Fruit fly (Drosophila melanogaster) whole organism, prepupa: ENCODE measurements around the gene RpS14a.
A peak's percentile ranks its signal among the peaks of the same experiment; 100 is the strongest.

ENCODE experiments used
- CG10669 ChIP-seq: fragments of 200-800 bp; sonication (Bioruptor generic); optimal IDR thresholded peaks from 3 replicates; lab custom pipeline; 2018; ENCODE audit warnings: missing biosample characterization, mild to moderate bottlenecking, missing genetic modification characterization, moderate library complexity
- CG11294 ChIP-seq: fragments of 200-800 bp; sonication (Bioruptor generic); IDR thresholded peaks from 2 replicates; pipeline ENCODE4 v1.3.6; 2022; ENCODE audit warnings: missing biosample characterization, missing genetic modification characterization
- CG11902 ChIP-seq: fragments of 200-800 bp; sonication (Bioruptor generic); optimal IDR thresholded peaks from 3 replicates; lab custom pipeline; 2016; ENCODE audit warnings: missing biosample characterization, missing genetic modification characterization
- CG15336 ChIP-seq: fragments of 200-800 bp; sonication (Bioruptor generic); IDR thresholded peaks from 2 replicates; pipeline ENCODE4 v1.3.6; 2022; ENCODE audit warnings: missing biosample characterization, missing genetic modification characterization
- CG1621 ChIP-seq: fragments of 200-800 bp; sonication (Bioruptor generic); optimal IDR thresholded peaks from 3 replicates; lab custom pipeline; 2018; ENCODE audit warnings: missing biosample characterization, mild to moderate bottlenecking, missing genetic modification characterization
- CG16779 ChIP-seq: fragments of 200-800 bp; sonication (Bioruptor generic); optimal IDR thresholded peaks from 3 replicates; lab custom pipeline; 2017; ENCODE audit warnings: missing biosample characterization, mild to moderate bottlenecking, missing genetic modification characterization
- CG3032 ChIP-seq: fragments of 200-800 bp; optimal IDR thresholded peaks from 2 replicates; lab custom pipeline; 2019; ENCODE audit warnings: missing biosample characterization, mild to moderate bottlenecking, missing genetic modification characterization, moderate library complexity
- CG31627 ChIP-seq: fragments of 200-800 bp; sonication (Bioruptor generic); optimal IDR thresholded peaks from 3 replicates; lab custom pipeline; 2016; ENCODE audit warnings: missing biosample characterization, missing genetic modification characterization
- CG32006 ChIP-seq: fragments of 200-800 bp; sonication (Bioruptor generic); optimal IDR thresholded peaks from 3 replicates; lab custom pipeline; 2017; ENCODE audit warnings: missing biosample characterization, mild to moderate bottlenecking, missing genetic modification characterization
- CG34406 ChIP-seq: fragments of 200-800 bp; sonication (Bioruptor generic); optimal IDR thresholded peaks from 3 replicates; lab custom pipeline; 2016; ENCODE audit warnings: missing biosample characterization, missing genetic modification characterization
- CG3919 ChIP-seq: fragments of 200-800 bp; sonication (Bioruptor generic); optimal IDR thresholded peaks from 3 replicates; lab custom pipeline; 2016; ENCODE audit warnings: missing biosample characterization, missing genetic modification characterization
- CG4318 ChIP-seq: fragments of 200-800 bp; sonication (Bioruptor generic); optimal IDR thresholded peaks from 3 replicates; lab custom pipeline; 2017; ENCODE audit warnings: missing biosample characterization, mild to moderate bottlenecking, missing genetic modification characterization
- CG6163 ChIP-seq: fragments of 200-800 bp; sonication (Bioruptor generic); IDR thresholded peaks from 3 replicates; pipeline ENCODE4 v1.3.6; 2022; ENCODE audit warnings: missing biosample characterization, missing genetic modification characterization
- CG6792 ChIP-seq: fragments of 200-800 bp; sonication (Bioruptor generic); optimal IDR thresholded peaks from 3 replicates; lab custom pipeline; 2016; ENCODE audit warnings: missing biosample characterization, missing genetic modification characterization
- CG6854 ChIP-seq: fragments of 200-800 bp; sonication (Bioruptor generic); optimal IDR thresholded peaks from 2 replicates; lab custom pipeline; 2017; ENCODE audit warnings: missing biosample characterization, mild to moderate bottlenecking, missing genetic modification characterization
- CG7368 ChIP-seq: fragments of 200-800 bp; sonication (Bioruptor generic); optimal IDR thresholded peaks from 3 replicates; lab custom pipeline; 2016; ENCODE audit warnings: missing biosample characterization, missing genetic modification characterization
- CG8319 ChIP-seq: fragments of 200-800 bp; sonication (Bioruptor generic); optimal IDR thresholded peaks from 3 replicates; lab custom pipeline; 2016; ENCODE audit warnings: missing biosample characterization, missing genetic modification characterization
- CG8632 ChIP-seq: fragments of 200-800 bp; sonication (Bioruptor generic); optimal IDR thresholded peaks from 3 replicates; lab custom pipeline; 2016; ENCODE audit warnings: missing biosample characterization, missing genetic modification characterization
- CG9139 ChIP-seq: fragments of 200-800 bp; sonication (Bioruptor generic); optimal IDR thresholded peaks from 3 replicates; lab custom pipeline; 2017; ENCODE audit warnings: missing biosample characterization, mild to moderate bottlenecking, missing genetic modification characterization
- Eip75B ChIP-seq: fragments of 200-800 bp; sonication (Bioruptor generic); optimal IDR thresholded peaks from 3 replicates; lab custom pipeline; 2016; ENCODE audit warnings: missing biosample characterization, missing genetic modification characterization
- Eip78C ChIP-seq: fragments of 200-800 bp; sonication (Bioruptor generic); peaks from one replicate; lab custom pipeline; 2016; ENCODE audit warnings: missing biosample characterization, missing genetic modification characterization
- Eip93F ChIP-seq: fragments of 200-800 bp; sonication (Bioruptor generic); optimal IDR thresholded peaks from 2 replicates; lab custom pipeline; 2016; ENCODE audit warnings: missing biosample characterization, mild to moderate bottlenecking, missing genetic modification characterization
- Gug ChIP-seq: fragments of 200-800 bp; sonication (Bioruptor generic); IDR thresholded peaks from 2 replicates; pipeline ENCODE4 v1.3.6; 2022; ENCODE audit warnings: missing biosample characterization, missing genetic modification characterization
- Hr4 ChIP-seq: fragments of 200-800 bp; sonication (Bioruptor generic); optimal IDR thresholded peaks from 3 replicates; lab custom pipeline; 2016; ENCODE audit warnings: missing biosample characterization, missing genetic modification characterization
- Lpt ChIP-seq: fragments of 200-800 bp; sonication (Bioruptor generic); optimal IDR thresholded peaks from 3 replicates; lab custom pipeline; 2016; ENCODE audit warnings: missing biosample characterization, missing genetic modification characterization
- OdsH ChIP-seq: fragments of 200-800 bp; sonication (Bioruptor generic); optimal IDR thresholded peaks from 3 replicates; lab custom pipeline; 2016; ENCODE audit warnings: missing biosample characterization, missing genetic modification characterization
- Smox ChIP-seq: fragments of 200-800 bp; sonication (Bioruptor generic); optimal IDR thresholded peaks from 3 replicates; lab custom pipeline; 2016; ENCODE audit warnings: missing biosample characterization, missing genetic modification characterization
- achi ChIP-seq: fragments of 200-800 bp; sonication (Bioruptor generic); optimal IDR thresholded peaks from 3 replicates; lab custom pipeline; 2016; ENCODE audit warnings: missing biosample characterization, missing genetic modification characterization
- cyc ChIP-seq: fragments of 200-800 bp; sonication (Bioruptor generic); optimal IDR thresholded peaks from 3 replicates; lab custom pipeline; 2016; ENCODE audit warnings: missing biosample characterization, missing genetic modification characterization
- dac ChIP-seq: fragments of 200-800 bp; sonication (Bioruptor generic); optimal IDR thresholded peaks from 2 replicates; lab custom pipeline; 2017; ENCODE audit warnings: missing biosample characterization, mild to moderate bottlenecking, missing genetic modification characterization
- dsx ChIP-seq: fragments of 200-800 bp; optimal IDR thresholded peaks from 3 replicates; lab custom pipeline; 2019; ENCODE audit warnings: missing biosample characterization, mild to moderate bottlenecking, missing genetic modification characterization, moderate library complexity; ENCODE audit not compliant: poor library complexity, severe bottlenecking
- eg ChIP-seq: fragments of 200-800 bp; sonication (Bioruptor generic); IDR thresholded peaks from 3 replicates; pipeline ENCODE4 v1.3.6; 2022; ENCODE audit warnings: missing biosample characterization, missing genetic modification characterization
- esn ChIP-seq: fragments of 200-800 bp; sonication (Bioruptor generic); optimal IDR thresholded peaks from 2 replicates; lab custom pipeline; 2016; ENCODE audit warnings: missing biosample characterization, mild to moderate bottlenecking, missing genetic modification characterization, moderate library complexity
- fd59A ChIP-seq: fragments of 200-800 bp; sonication (Bioruptor generic); optimal IDR thresholded peaks from 2 replicates; lab custom pipeline; 2017; ENCODE audit warnings: missing biosample characterization, mild to moderate bottlenecking, missing genetic modification characterization, missing genetic modification reagents
- fd85E ChIP-seq: fragments of 200-800 bp; sonication (Bioruptor generic); optimal IDR thresholded peaks from 3 replicates; lab custom pipeline; 2016; ENCODE audit warnings: missing biosample characterization, missing genetic modification characterization
- fkh ChIP-seq: fragments of 200-800 bp; sonication (Bioruptor generic); optimal IDR thresholded peaks from 3 replicates; lab custom pipeline; 2017; ENCODE audit warnings: missing biosample characterization, mild to moderate bottlenecking, missing genetic modification characterization, moderate library complexity
- pdm3 ChIP-seq: fragments of 200-800 bp; sonication (Bioruptor generic); optimal IDR thresholded peaks from 3 replicates; lab custom pipeline; 2016; ENCODE audit warnings: missing biosample characterization, missing genetic modification characterization
- salr ChIP-seq, 2 experiments: fragments of 200-800 bp; sonication (Bioruptor generic); optimal IDR thresholded peaks; 3 replicates each; lab custom pipeline; 2016 to 2018; ENCODE audit warnings: missing biosample characterization in 2 of 2, missing genetic modification characterization in 2 of 2, mild to moderate bottlenecking in 1 of 2
- spab ChIP-seq: fragments of 200-800 bp; sonication (Bioruptor generic); optimal IDR thresholded peaks from 2 replicates; lab custom pipeline; 2017; ENCODE audit warnings: missing biosample characterization, mild to moderate bottlenecking, missing genetic modification characterization, missing genetic modification reagents
- ss ChIP-seq, 2 experiments: fragments of 200-800 bp; sonication (Bioruptor generic); optimal IDR thresholded peaks; 2 replicates in 1 of 2; 3 replicates in 1 of 2; lab custom pipeline; 2017 to 2018; ENCODE audit warnings: mild to moderate bottlenecking in 2 of 2, missing biosample characterization in 2 of 2, missing genetic modification characterization in 2 of 2, moderate library complexity in 1 of 2
- svp ChIP-seq: fragments of 200-800 bp; sonication (Bioruptor generic); peaks from one replicate; lab custom pipeline; 2016; ENCODE audit warnings: missing biosample characterization, missing genetic modification characterization
- vri ChIP-seq: fragments of 200-800 bp; sonication (Bioruptor generic); optimal IDR thresholded peaks from 3 replicates; lab custom pipeline; 2016; ENCODE audit warnings: missing biosample characterization, mild to moderate bottlenecking, missing genetic modification characterization

Gene RpS14a

DNA sequence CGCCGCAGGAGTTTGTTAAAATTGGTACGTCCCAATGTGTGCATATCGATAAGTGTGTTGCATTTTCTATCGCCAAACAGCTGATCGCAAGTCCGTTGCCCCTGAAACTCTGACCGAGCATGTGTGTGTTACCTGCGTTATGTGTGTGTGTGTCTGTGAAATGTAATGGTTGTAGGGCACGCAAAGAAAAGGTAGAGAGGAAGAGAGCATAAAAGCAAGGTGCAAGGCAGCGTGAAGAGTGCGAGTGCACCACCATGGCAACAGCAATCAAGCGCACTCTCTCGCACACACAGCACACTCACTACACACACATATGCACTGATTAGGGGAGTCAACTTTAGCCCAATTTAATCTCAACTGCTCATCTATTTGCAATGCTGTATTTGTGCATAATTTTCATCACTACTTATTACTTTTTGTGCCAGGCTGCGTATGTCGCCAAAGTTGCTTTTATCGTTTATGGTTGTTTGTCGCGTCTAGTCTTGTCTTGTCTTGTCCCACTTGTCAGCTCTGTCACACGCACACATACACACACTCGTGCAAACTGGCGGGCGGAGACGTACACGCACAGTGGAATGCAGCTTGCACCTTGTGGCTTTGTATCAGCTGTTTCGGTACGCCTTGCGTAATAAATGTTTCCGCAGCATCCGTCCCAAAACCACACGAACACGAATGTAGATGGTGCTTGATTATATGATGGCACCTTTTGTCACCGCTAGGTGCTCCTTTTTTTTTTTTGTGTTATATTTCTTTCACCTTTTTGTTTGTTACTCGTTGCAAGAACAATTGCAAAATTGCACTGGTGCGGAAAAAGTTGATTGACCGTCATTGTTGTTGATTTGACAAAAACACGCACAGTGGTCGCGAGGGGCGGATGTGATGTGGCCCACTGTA is 4.3 kb downstream of the RpS14a start (continued):
- TF ChIP-seq Smox (peak; percentile 82), Lpt (GFP tag; lab: Kevin White, UChicago) (peak; percentile 50), CG16779 (peak; percentile 67), fd59A (peak; percentile 83), Gug (GFP tag; lab: Robert Waterston, UW) (peak; percentile 74), CG1621 (tag; lab: Kevin White, UChicago) (peak; percentile 57), CG31627 (peak; percentile 87), CG3919 (GFP tag; lab: Kevin White, UChicago) (peak; percentile 79), CG7368 (peak; percentile 67), cyc (GFP tag; lab: Kevin White, UChicago) (peak; percentile 85)

DNA sequence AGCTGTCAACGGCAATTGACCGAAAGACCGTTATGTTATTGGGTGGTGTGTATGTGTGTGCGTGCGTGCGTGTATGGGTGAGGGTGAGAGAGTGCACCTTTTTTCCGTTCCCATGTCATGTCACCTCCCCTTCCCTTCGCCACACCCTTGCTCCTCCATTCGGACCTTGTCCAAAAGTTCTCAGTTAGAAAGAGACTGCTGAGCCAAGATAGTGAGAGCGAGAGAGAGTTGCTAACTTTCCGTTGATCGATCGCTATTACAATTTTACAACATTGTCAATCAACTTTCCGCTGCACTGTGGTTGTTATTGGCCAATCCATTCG is 4.9 kb downstream of the RpS14a start:
- TF ChIP-seq Eip93F (GFP tag; lab: Kevin White, UChicago) (no peak), CG15336 (no peak), esn (peak; percentile 45), salr (GFP tag; optimal IDR thresholded peaks at IDR 0.05; lab: Kevin White, UChicago) (no peak), CG6792 (GFP tag; lab: Kevin White, UChicago) (no peak), svp (GFP tag; lab: Kevin White, UChicago) (peak; percentile 51), CG6163 (GFP tag; lab: Robert Waterston, UW) (0 out of 3 replicates have a peak, but pooled peaks have one; percentile 4), Eip78C (GFP tag; lab: Kevin White, UChicago) (peak; percentile 62), CG8632 (GFP tag; lab: Kevin White, UChicago) (no peak), CG16779 (no peak), OdsH (no peak), CG9139 (GFP tag; lab: Kevin White, UChicago) (no peak), CG11902 (no peak), fkh (GFP tag; lab: Kevin White, UChicago) (no peak), CG11294 (GFP tag; lab: Robert Waterston, UW) (no peak), ss (GFP tag; optimal IDR thresholded peaks at IDR 0.05; lab: Kevin White, UChicago) (no peak), cyc (GFP tag; lab: Kevin White, UChicago) (no peak), Lpt (GFP tag; lab: Kevin White, UChicago) (no peak), achi (GFP tag; lab: Kevin White, UChicago) (no peak), CG34406 (no peak), pdm3 (no peak), CG10669 (no peak), Eip75B (GFP tag; lab: Kevin White, UChicago) (peak; percentile 36), Smox (no peak)

DNA sequence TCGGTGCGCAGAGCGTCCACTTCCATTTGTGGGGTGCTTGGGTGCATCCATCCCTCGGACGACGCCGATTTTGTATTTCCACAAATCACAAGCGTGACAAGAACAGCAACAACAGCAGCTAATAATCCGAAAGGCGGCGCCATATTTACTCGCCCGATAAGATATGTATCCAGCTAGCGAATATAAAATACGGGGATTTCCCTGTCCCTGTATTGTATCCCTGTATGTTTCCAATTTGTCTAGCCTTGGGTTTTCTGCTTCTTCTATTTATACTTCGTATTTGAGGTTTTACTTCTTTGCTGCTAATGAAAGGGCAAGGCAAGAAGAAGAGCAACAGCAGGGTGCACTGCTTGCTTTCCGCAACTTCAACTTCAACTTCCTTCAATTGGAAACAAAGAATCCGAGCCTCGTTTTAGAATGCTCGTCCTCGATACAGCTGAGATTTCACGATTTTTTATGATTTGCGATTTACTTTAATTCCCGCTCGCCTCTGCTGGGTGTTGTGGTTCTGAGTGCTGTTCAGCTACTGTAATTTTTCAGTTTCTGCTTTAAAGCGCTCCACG is 10.7 kb downstream of the RpS14a start:
- TF ChIP-seq CG8632 (GFP tag; lab: Kevin White, UChicago) (no peak), fkh (GFP tag; lab: Kevin White, UChicago) (no peak), Lpt (GFP tag; lab: Kevin White, UChicago) (no peak), CG31627 (no peak)

DNA sequence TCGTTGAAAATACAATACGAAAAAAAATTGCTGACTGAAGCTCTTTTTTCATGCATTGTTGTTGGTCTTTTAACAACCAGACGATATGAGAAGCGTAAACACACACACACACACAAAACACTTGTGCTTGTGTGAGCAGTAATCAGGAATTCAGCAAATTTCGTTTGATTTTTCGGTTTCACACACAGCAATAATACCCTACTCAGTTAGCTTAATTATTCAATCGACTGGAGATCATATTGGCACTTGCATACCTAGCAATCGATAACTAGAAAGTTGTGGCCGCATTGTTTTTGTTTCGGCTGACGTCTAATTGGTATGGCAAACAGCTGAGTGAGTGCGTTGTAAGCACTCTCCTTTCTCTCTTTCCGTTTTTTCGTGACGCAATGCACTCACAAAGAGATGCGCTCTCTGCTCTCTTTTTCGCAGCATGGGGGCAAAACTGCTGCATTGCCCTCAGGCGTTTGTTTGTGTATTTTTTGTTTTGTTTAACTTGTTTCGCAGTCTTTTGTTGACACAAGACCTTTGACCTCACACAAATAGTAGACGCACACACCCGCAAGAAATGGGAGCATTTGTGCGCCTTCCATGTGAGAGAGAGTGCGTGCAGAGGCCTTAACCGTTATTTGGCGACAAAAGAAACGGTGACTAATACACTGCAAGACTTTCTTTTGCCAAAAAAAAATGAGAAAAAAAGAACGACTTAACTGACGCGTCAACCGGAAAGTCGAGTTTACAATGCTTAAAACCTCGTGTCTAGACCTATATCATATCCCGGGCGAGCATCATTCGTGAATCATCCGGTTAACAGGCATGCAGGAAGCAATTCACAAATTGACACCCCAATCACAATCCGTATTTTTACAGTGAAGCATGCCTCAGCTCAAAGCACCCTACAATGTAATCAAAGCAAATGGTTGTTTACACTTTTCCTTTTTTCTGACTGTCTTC is 11.5 kb downstream of the RpS14a start:
- TF ChIP-seq vri (GFP tag; lab: Kevin White, UChicago) (peak; percentile 88), spab (GFP tag; lab: Kevin White, UChicago) (peak; percentile 34), fd85E (GFP tag; lab: Kevin White, UChicago) (no peak), pdm3 (peak; percentile 61), dsx (GFP tag; lab: Kevin White, UChicago) (peak; percentile 64), Hr4 (GFP tag; lab: Kevin White, UChicago) (peak; percentile 68), Eip75B (GFP tag; lab: Kevin White, UChicago) (peak; percentile 57), dac (peak; percentile 41), CG3032 (tag; lab: Kevin White, UChicago) (peak; percentile 54), Smox (peak; percentile 68), eg (GFP tag; lab: Robert Waterston, UW) (peak; percentile 69), CG1621 (tag; lab: Kevin White, UChicago) (peak; percentile 40), CG6854 (GFP tag; lab: Kevin White, UChicago) (peak; percentile 35), CG8319 (GFP tag; lab: Kevin White, UChicago) (peak; percentile 40), Eip78C (GFP tag; lab: Kevin White, UChicago) (peak; percentile 89), CG15336 (peak; percentile 60), CG32006 (peak; percentile 71), CG4318 (peak; percentile 43)
